Fruit fly (Drosophila melanogaster) S2 (cell line): ENCODE data around the gene CG6012.

Experiments
- CG8478 ChIP-seq: fragments of >200 bp; optimal IDR thresholded peaks from 2 replicates; lab custom pipeline; 2018
- CTCF ChIP-seq, 2 experiments: fragments of >200 bp; optimal IDR thresholded peaks; 2 replicates each; lab custom pipeline; 2018

DNA sequence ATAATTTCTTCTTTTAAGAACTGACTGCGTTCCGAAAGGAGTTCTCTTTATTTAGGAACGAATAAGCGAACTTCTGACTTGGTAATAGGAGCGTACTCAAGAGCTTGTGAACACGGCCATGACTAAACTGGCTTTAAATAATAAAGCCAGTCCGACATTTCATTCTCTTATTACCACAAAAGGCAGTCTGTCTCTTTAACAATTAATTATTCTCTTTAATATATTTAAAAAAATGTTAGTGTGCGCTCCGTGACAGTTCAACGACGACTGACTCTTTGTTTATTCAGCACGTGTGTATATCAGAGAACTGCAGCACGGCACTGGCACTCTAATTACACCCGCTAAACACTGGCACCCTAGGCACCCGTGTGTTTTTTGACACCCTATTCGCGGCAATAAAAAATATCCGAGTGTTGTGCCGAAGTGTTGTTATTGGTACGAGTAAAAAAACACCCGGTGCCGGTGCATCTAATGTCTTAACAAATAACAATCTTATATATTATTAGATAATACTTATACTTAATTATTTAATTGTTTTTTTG is 2.8 kb downstream of the CG6012 start, which contains the start of gene CG31809:
- no peak for TF ChIP-seq CTCF (optimal IDR thresholded peaks at IDR 0.05; lab: Kevin White, UChicago)
- TF ChIP-seq CG8478 (lab: Kevin White, UChicago), result no peak
